Fruit fly (Drosophila melanogaster): ENCODE data around the gene CG44227.

DNA sequence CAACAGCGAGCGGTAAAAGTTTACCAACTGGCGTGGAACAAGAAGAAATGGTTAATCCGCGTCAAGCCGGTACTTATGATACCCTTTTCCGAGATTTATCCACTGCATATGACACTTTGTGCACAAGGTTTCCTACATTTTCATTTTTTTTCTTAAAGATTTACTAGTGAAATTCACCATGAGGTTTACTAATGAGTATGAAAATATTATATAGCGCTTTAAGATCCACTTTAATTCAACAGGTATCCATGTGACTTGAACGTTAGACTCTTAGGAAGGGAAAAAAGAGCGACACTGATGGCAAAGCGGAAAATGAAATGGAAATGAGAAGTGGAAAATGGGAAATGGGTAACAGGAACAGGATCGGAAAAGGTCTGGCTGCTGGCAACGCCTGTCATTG lies 46.3 kb downstream of the CG44227 start:
- no peak for TF ChIP-seq CTCF (optimal IDR thresholded peaks at IDR 0.05)
- no peak for TF ChIP-seq CG8478 (optimal IDR thresholded peaks at IDR 0.05)
